Worm (Caenorhabditis elegans) whole organism, L2 larva: ENCODE measurements around the gene vit-4.

Source experiments
- F13H6.1 ChIP-seq: sonication (generic microtip); optimal IDR thresholded peaks from 2 replicates; lab custom pipeline; 2016; ENCODE audit warnings: missing genetic modification characterization, missing compliant biosample characterization
- ama-1 ChIP-seq: fragments of 150-350 bp; optimal IDR thresholded peaks from 2 replicates; lab custom pipeline; 2018; ENCODE audit warnings: inconsistent platforms
- ceh-16 ChIP-seq: fragments of 150-350 bp; optimal IDR thresholded peaks from 2 replicates; lab custom pipeline; 2014; ENCODE audit warnings: missing biosample characterization, missing genetic modification characterization
- ceh-82 ChIP-seq: fragments of 150-350 bp; optimal IDR thresholded peaks from 2 replicates; lab custom pipeline; 2014; ENCODE audit warnings: missing biosample characterization, missing genetic modification characterization
- egl-27 ChIP-seq: sonication (generic microtip); optimal IDR thresholded peaks from 3 replicates; lab custom pipeline; 2017; ENCODE audit warnings: missing biosample characterization, missing genetic modification reagents, missing genetic modification characterization
- elt-3 ChIP-seq: sonication (generic microtip); optimal IDR thresholded peaks from 2 replicates; lab custom pipeline; 2017; ENCODE audit warnings: missing biosample characterization, missing genetic modification characterization
- nhr-129 ChIP-seq: fragments of 150-350 bp; optimal IDR thresholded peaks from 2 replicates; lab custom pipeline; 2014; ENCODE audit warnings: missing biosample characterization, missing genetic modification characterization
- snpc-4 ChIP-seq: fragments of 150-350 bp; optimal IDR thresholded peaks from 2 replicates; lab custom pipeline; 2014; ENCODE audit warnings: missing biosample characterization, missing genetic modification characterization
- unc-39 ChIP-seq: fragments of 150-350 bp; optimal IDR thresholded peaks from 2 replicates; lab custom pipeline; 2014; ENCODE audit warnings: missing biosample characterization, missing genetic modification characterization
- unc-62 ChIP-seq: fragments of 150-350 bp; optimal IDR thresholded peaks from 2 replicates; lab custom pipeline; 2014; ENCODE audit warnings: missing biosample characterization, missing genetic modification reagents, missing genetic modification characterization
- zag-1 ChIP-seq: fragments of 150-350 bp; optimal IDR thresholded peaks from 2 replicates; lab custom pipeline; 2014; ENCODE audit warnings: missing biosample characterization, missing genetic modification characterization

DNA sequence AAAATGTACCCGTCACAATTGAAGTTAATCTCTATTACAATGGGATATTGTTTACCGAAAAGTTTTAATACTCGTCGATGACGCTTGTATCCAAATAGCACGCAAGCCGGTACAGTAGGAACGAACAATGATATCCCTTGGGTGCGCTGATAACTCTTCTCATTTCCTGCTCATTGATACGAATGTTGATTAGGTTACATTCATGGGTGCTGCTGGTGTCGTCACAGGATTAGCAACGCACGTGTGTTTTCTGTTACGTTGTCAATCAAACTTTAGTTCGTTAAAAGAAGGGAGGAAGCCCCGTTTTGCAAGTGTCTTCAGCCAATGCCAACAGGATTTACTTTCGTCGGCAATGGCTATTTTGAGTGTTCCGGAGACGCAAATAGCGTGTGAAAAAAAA is 19.7 kb upstream of the vit-4 start:
- no peak for TF ChIP-seq ceh-16 (tag; lab: Kevin White, UChicago)
- TF ChIP-seq nhr-129: no peak
- TF ChIP-seq unc-39 (tag; lab: Kevin White, UChicago): no peak
- no peak for TF ChIP-seq snpc-4 (tag; lab: Kevin White, UChicago)
- no peak for TF ChIP-seq unc-62
- TF ChIP-seq F13H6.1 (tag; lab: Kevin White, UChicago): no peak
- no peak for TF ChIP-seq elt-3 (tag; lab: Kevin White, UChicago)
- TF ChIP-seq ama-1 (lab: Kevin White, UChicago): no peak
- no peak for TF ChIP-seq zag-1
- TF ChIP-seq ceh-82 (tag; lab: Kevin White, UChicago): no peak
- TF ChIP-seq egl-27 (tag; lab: Kevin White, UChicago): no peak
